Worm (Caenorhabditis elegans) whole organism, mixed stage, embryonic: Measurements from ENCODE around the gene C08H9.15.

ENCODE experiments used
- ham-2 ChIP-seq: fragments of 200-800 bp; sonication (Bioruptor generic); optimal IDR thresholded peaks from 2 replicates; lab custom pipeline; 2018; ENCODE audit warnings: mild to moderate bottlenecking, missing genetic modification characterization, missing compliant biosample characterization
- lin-13 ChIP-seq: fragments of 150-350 bp; optimal IDR thresholded peaks from 2 replicates; lab custom pipeline; 2014; ENCODE audit warnings: missing biosample characterization, missing genetic modification characterization
- nhr-12 ChIP-seq: fragments of 150-350 bp; optimal IDR thresholded peaks from 2 replicates; lab custom pipeline; 2014; ENCODE audit warnings: missing biosample characterization, missing genetic modification characterization
- snpc-4 ChIP-seq: fragments of 150-350 bp; optimal IDR thresholded peaks from 2 replicates; lab custom pipeline; 2014; ENCODE audit warnings: missing biosample characterization, missing genetic modification characterization
- unc-39 ChIP-seq: fragments of 150-350 bp; optimal IDR thresholded peaks from 2 replicates; lab custom pipeline; 2014; ENCODE audit warnings: missing biosample characterization, missing genetic modification characterization

- TF ChIP-seq nhr-12 (tag; lab: Kevin White, UChicago), result no peak
- TF ChIP-seq lin-13, result no peak
- no peak for TF ChIP-seq unc-39 (tag; lab: Kevin White, UChicago)
- TF ChIP-seq snpc-4 (tag; lab: Kevin White, UChicago), result no peak
- no peak for TF ChIP-seq ham-2 (GFP tag; lab: Kevin White, UChicago)
Measured at ce11 chrII:9835958-9836357, 45.0 kb upstream of the C08H9.15 start.
